Worm (Caenorhabditis elegans) whole organism, L1 larva: ENCODE results near the gene ZK402.5.

Source experiments
- C04F5.9 ChIP-seq: sonication (generic microtip); optimal IDR thresholded peaks from 2 replicates; lab custom pipeline; 2016; ENCODE audit warnings: missing genetic modification characterization, missing compliant biosample characterization
- C16A3.4 ChIP-seq: fragments of 150-350 bp; optimal IDR thresholded peaks from 2 replicates; lab custom pipeline; 2014; ENCODE audit warnings: missing biosample characterization, missing genetic modification characterization
- C34B4.2 ChIP-seq: sonication (generic microtip); optimal IDR thresholded peaks from 2 replicates; lab custom pipeline; 2017; ENCODE audit warnings: mild to moderate bottlenecking, missing genetic modification characterization, missing compliant biosample characterization
- aha-1 ChIP-seq: fragments of 150-350 bp; optimal IDR thresholded peaks from 2 replicates; lab custom pipeline; 2014; ENCODE audit warnings: missing biosample characterization, missing genetic modification characterization
- aly-2 ChIP-seq: fragments of 150-350 bp; optimal IDR thresholded peaks from 2 replicates; lab custom pipeline; 2014; ENCODE audit warnings: missing biosample characterization, missing genetic modification characterization
- blmp-1 ChIP-seq: fragments of 150-350 bp; optimal IDR thresholded peaks from 2 replicates; lab custom pipeline; 2014; ENCODE audit warnings: missing biosample characterization, missing genetic modification characterization
- ceh-8 ChIP-seq: fragments of 200-800 bp; sonication (Bioruptor generic); optimal IDR thresholded peaks from 2 replicates; lab custom pipeline; 2018; ENCODE audit warnings: mild to moderate bottlenecking, missing genetic modification characterization, moderate library complexity, missing compliant biosample characterization
- ceh-82 ChIP-seq, 3 experiments: fragments of 150-350 bp in 1 of 3; sonication (generic microtip) in 2 of 3; optimal IDR thresholded peaks; 2 replicates each; lab custom pipeline; 2014 to 2017; ENCODE audit warnings: missing biosample characterization in 3 of 3, missing genetic modification characterization in 3 of 3
- ceh-90 ChIP-seq: sonication (generic microtip); optimal IDR thresholded peaks from 2 replicates; lab custom pipeline; 2016; ENCODE audit warnings: missing genetic modification characterization, missing compliant biosample characterization
- efl-1 ChIP-seq, 4 experiments: fragments of 150-350 bp; optimal IDR thresholded peaks in 3 of 4; peaks in 1 of 4; 1 replicate in 1 of 4; 2 replicates in 3 of 4; lab custom pipeline; 2014; ENCODE audit warnings: missing biosample characterization in 2 of 4, missing genetic modification characterization in 2 of 4, missing genetic modification reagents in 2 of 4
- efl-3 ChIP-seq: fragments of 200-800 bp; sonication (Bioruptor generic); optimal IDR thresholded peaks from 2 replicates; lab custom pipeline; 2018; ENCODE audit warnings: mild to moderate bottlenecking, missing genetic modification characterization, missing compliant biosample characterization
- egl-27 ChIP-seq, 2 experiments: fragments of 150-350 bp in 1 of 2; sonication (generic microtip); optimal IDR thresholded peaks; 3 replicates each; lab custom pipeline; 2017 to 2018; ENCODE audit warnings: missing biosample characterization in 2 of 2, missing genetic modification characterization in 2 of 2, missing genetic modification reagents in 2 of 2
- fkh-8 ChIP-seq: sonication (generic microtip); optimal IDR thresholded peaks from 2 replicates; lab custom pipeline; 2016; ENCODE audit warnings: mild to moderate bottlenecking, missing genetic modification characterization, missing compliant biosample characterization
- fos-1 ChIP-seq: fragments of 150-350 bp; optimal IDR thresholded peaks from 2 replicates; lab custom pipeline; 2014; ENCODE audit warnings: missing biosample characterization, missing genetic modification characterization
- isw-1 ChIP-seq: fragments of 200-800 bp; sonication (Bioruptor generic); IDR thresholded peaks from 2 replicates; pipeline ENCODE4 v1.3.6; 2022; ENCODE audit warnings: missing genetic modification characterization, missing compliant biosample characterization
- jun-1 ChIP-seq: fragments of 150-350 bp; optimal IDR thresholded peaks from 2 replicates; lab custom pipeline; 2014; ENCODE audit warnings: missing biosample characterization, missing genetic modification reagents, missing genetic modification characterization
- lin-15B ChIP-seq: fragments of 150-350 bp; sonication (generic microtip); optimal IDR thresholded peaks from 3 replicates; lab custom pipeline; 2014; ENCODE audit warnings: missing biosample characterization, missing genetic modification characterization
- lin-35 ChIP-seq, 2 experiments: fragments of 150-350 bp; optimal IDR thresholded peaks; 2 replicates each; lab custom pipeline; 2014; ENCODE audit warnings: missing biosample characterization in 2 of 2, missing genetic modification characterization in 2 of 2, missing genetic modification reagents in 2 of 2
- lsy-2 ChIP-seq, 2 experiments: fragments of 150-350 bp; optimal IDR thresholded peaks; 2 replicates each; lab custom pipeline; 2014; ENCODE audit warnings: missing biosample characterization in 2 of 2, missing genetic modification characterization in 2 of 2
- mab-9 ChIP-seq: fragments of 200-800 bp; sonication (Bioruptor generic); IDR thresholded peaks from 2 replicates; pipeline ENCODE4 v1.3.6; 2022; ENCODE audit warnings: missing genetic modification reagents, missing genetic modification characterization, missing compliant biosample characterization
- mef-2 ChIP-seq: fragments of 150-350 bp; optimal IDR thresholded peaks from 2 replicates; lab custom pipeline; 2014; ENCODE audit warnings: missing biosample characterization, missing genetic modification characterization
- nhr-12 ChIP-seq: sonication (generic microtip); optimal IDR thresholded peaks from 2 replicates; lab custom pipeline; 2017; ENCODE audit warnings: missing biosample characterization, missing genetic modification characterization
- nhr-20 ChIP-seq: sonication (generic microtip); optimal IDR thresholded peaks from 2 replicates; lab custom pipeline; 2016; ENCODE audit warnings: mild to moderate bottlenecking, missing genetic modification characterization, missing compliant biosample characterization
- nhr-28 ChIP-seq: fragments of 150-350 bp; optimal IDR thresholded peaks from 2 replicates; lab custom pipeline; 2014; ENCODE audit warnings: missing biosample characterization, missing genetic modification characterization
- nhr-77 ChIP-seq: fragments of 150-350 bp; optimal IDR thresholded peaks from 2 replicates; lab custom pipeline; 2014; ENCODE audit warnings: missing biosample characterization, missing genetic modification characterization
- pag-3 ChIP-seq: sonication (generic microtip); optimal IDR thresholded peaks from 2 replicates; lab custom pipeline; 2017; ENCODE audit warnings: missing genetic modification characterization, mild to moderate bottlenecking, missing compliant biosample characterization, antibody characterized with exemption, borderline replicate concordance; ENCODE audit not compliant: insufficient read depth
- pax-3 ChIP-seq: fragments of 200-800 bp; sonication (Bioruptor generic); optimal IDR thresholded peaks from 2 replicates; lab custom pipeline; 2018; ENCODE audit warnings: mild to moderate bottlenecking, missing genetic modification characterization, moderate library complexity, missing compliant biosample characterization
- skn-1 ChIP-seq: fragments of 150-350 bp; optimal IDR thresholded peaks from 2 replicates; lab custom pipeline; 2014; ENCODE audit warnings: missing biosample characterization, missing genetic modification characterization
- sox-4 ChIP-seq: sonication (generic microtip); optimal IDR thresholded peaks from 2 replicates; lab custom pipeline; 2016; ENCODE audit warnings: missing genetic modification characterization, missing compliant biosample characterization
- sup-37 ChIP-seq: fragments of 200-800 bp; sonication (Bioruptor generic); optimal IDR thresholded peaks from 2 replicates; lab custom pipeline; 2018; ENCODE audit warnings: mild to moderate bottlenecking, missing genetic modification characterization, missing compliant biosample characterization
- swsn-7 ChIP-seq: sonication (generic microtip); optimal IDR thresholded peaks from 2 replicates; lab custom pipeline; 2016; ENCODE audit warnings: missing genetic modification characterization, missing compliant biosample characterization
- unc-130 ChIP-seq: fragments of 150-350 bp; optimal IDR thresholded peaks from 2 replicates; lab custom pipeline; 2017; ENCODE audit warnings: missing biosample characterization, missing genetic modification characterization, inconsistent platforms
- unc-30 ChIP-seq: sonication (generic microtip); optimal IDR thresholded peaks from 2 replicates; lab custom pipeline; 2017; ENCODE audit warnings: missing biosample characterization, missing genetic modification characterization
- unc-86 ChIP-seq: sonication (generic microtip); optimal IDR thresholded peaks from 2 replicates; lab custom pipeline; 2016; ENCODE audit warnings: missing genetic modification characterization, missing compliant biosample characterization
- unc-98 ChIP-seq: fragments of 200-800 bp; sonication (Bioruptor generic); IDR thresholded peaks from 2 replicates; pipeline ENCODE4 v1.3.6; 2022; ENCODE audit warnings: missing genetic modification characterization, missing compliant biosample characterization
- vab-15 ChIP-seq: sonication (generic microtip); optimal IDR thresholded peaks from 2 replicates; lab custom pipeline; 2017; ENCODE audit warnings: missing genotype, mild to moderate bottlenecking, missing genetic modification characterization, missing compliant biosample characterization
- xbp-1 ChIP-seq: sonication (generic microtip); optimal IDR thresholded peaks from 2 replicates; lab custom pipeline; 2016; ENCODE audit warnings: missing genetic modification characterization, missing compliant biosample characterization
- zip-4 ChIP-seq: fragments of 200-800 bp; sonication (Bioruptor generic); optimal IDR thresholded peaks from 2 replicates; lab custom pipeline; 2018; ENCODE audit warnings: mild to moderate bottlenecking, missing genetic modification characterization, moderate library complexity, missing compliant biosample characterization

The ZK402.5 gene

DNA sequence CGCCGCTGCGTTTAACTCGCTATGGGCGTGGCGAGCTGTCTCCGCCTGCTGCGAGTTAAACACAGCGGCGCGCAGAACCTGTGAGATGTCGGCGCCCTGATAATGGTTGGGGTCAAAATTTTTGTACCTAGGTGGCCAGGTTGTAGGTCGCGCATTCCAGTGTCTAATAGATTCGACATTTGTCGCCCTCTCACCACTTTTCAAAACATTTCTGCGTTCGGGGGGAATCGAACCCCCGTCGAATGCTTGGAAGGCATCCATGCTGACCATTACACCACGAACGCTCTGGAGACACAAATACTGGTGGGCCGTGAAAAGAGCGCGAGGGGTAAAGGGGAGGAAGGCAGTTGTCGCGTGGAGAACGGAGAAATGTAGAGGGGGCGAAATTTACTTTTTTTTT lies 21.8 kb downstream of the ZK402.5 start (continued):
- TF ChIP-seq pag-3: no peak
- TF ChIP-seq fos-1 (tag; lab: Kevin White, UChicago): peak; percentile 36
- no peak for TF ChIP-seq lin-15B
- no peak for TF ChIP-seq C34B4.2 (tag; lab: Kevin White, UChicago)
- no peak for TF ChIP-seq blmp-1 (tag; lab: Kevin White, UChicago)
- TF ChIP-seq C16A3.4 (tag; lab: Kevin White, UChicago): peak; percentile 9
- no peak for TF ChIP-seq ceh-90 (tag; lab: Kevin White, UChicago)
- no peak for TF ChIP-seq efl-3 (GFP tag; lab: Kevin White, UChicago)
- TF ChIP-seq C04F5.9 (tag; lab: Kevin White, UChicago): no peak
- no peak for TF ChIP-seq nhr-12 (tag; lab: Kevin White, UChicago)
- TF ChIP-seq isw-1: no peak
- peak; percentile 81 for TF ChIP-seq skn-1 (tag; lab: Kevin White, UChicago)
- peak; percentile 68 for TF ChIP-seq jun-1 (tag; lab: Kevin White, UChicago)
- peak; percentile 34 for TF ChIP-seq nhr-20 (tag; lab: Kevin White, UChicago)
- no peak for TF ChIP-seq pax-3 (tag; lab: Kevin White, UChicago)
- no peak for TF ChIP-seq vab-15
- peak; percentile 25 for TF ChIP-seq xbp-1 (tag; lab: Kevin White, UChicago)
- no peak for TF ChIP-seq mef-2 (tag; lab: Kevin White, UChicago)
- TF ChIP-seq lin-35 (GFP tag; optimal IDR thresholded peaks at IDR 0.05; lab: Kevin White, UChicago): peak in 1 of 2 experiments; percentile 62
- TF ChIP-seq unc-130: no peak
- TF ChIP-seq nhr-28 (tag; lab: Kevin White, UChicago): no peak
- TF ChIP-seq swsn-7 (tag; lab: Kevin White, UChicago): peak; percentile 33
- peak; percentile 60 for TF ChIP-seq fkh-8 (tag; lab: Kevin White, UChicago)
- no peak for TF ChIP-seq unc-98 (GFP tag; lab: Robert Waterston, UW)
- TF ChIP-seq ceh-82 (tag; optimal IDR thresholded peaks at IDR 0.05; lab: Kevin White, UChicago): peak; percentile 33 to 65 (median 58)
- TF ChIP-seq sox-4 (tag; lab: Kevin White, UChicago): no peak
- TF ChIP-seq zip-4 (GFP tag; lab: Kevin White, UChicago): no peak
- no peak for TF ChIP-seq sup-37 (GFP tag; lab: Kevin White, UChicago)
- TF ChIP-seq nhr-77 (tag; lab: Kevin White, UChicago): peak; percentile 32
- peak; percentile 17 for TF ChIP-seq unc-86 (tag; lab: Kevin White, UChicago)
- TF ChIP-seq aly-2 (tag; lab: Kevin White, UChicago): no peak
- peak; percentile 9 to 24 for TF ChIP-seq efl-1 (optimal IDR thresholded peaks at IDR 0.05; lab: Kevin White, UChicago)
- peak in 1 of 2 experiments; percentile 63 for TF ChIP-seq efl-1 (GFP tag; optimal IDR thresholded peaks at IDR 0.05 in 1 of 2; lab: Kevin White, UChicago)
- TF ChIP-seq egl-27 (tag; optimal IDR thresholded peaks at IDR 0.05; lab: Kevin White, UChicago): no peak
- TF ChIP-seq lsy-2 (tag; optimal IDR thresholded peaks at IDR 0.05; lab: Kevin White, UChicago): peak; percentile 32 to 39
- TF ChIP-seq aha-1 (tag; lab: Kevin White, UChicago): no peak
- TF ChIP-seq unc-30 (tag; lab: Kevin White, UChicago): no peak

DNA sequence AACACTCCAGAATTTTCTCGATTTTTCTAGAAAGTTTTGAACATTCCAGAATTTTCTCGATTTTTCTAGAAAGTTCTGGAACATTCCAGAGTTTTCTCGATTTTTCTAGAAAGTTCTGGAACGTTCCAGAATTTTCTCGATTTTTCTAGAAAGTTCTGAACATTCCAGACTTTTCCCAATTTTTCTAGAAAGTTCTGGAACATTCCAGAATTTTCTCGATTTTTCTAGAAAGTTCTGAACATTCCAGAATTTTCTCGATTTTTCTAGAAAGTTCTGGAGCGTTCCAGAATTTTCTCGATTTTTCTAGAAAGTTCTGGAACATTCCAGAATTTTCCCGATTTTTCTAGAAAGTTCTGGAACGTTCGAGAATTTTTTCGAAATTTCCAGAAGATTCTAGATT lies 26.1 kb downstream of the ZK402.5 start:
- TF ChIP-seq unc-98 (GFP tag; lab: Robert Waterston, UW): 0 out of 2 replicates have a peak, but pooled peaks have one; percentile 45
- TF ChIP-seq mab-9: 0 out of 2 replicates have a peak, but pooled peaks have one; percentile 14
- TF ChIP-seq, all 84 proteins: peak for 2; not testable (repeated sequence) for 82

DNA sequence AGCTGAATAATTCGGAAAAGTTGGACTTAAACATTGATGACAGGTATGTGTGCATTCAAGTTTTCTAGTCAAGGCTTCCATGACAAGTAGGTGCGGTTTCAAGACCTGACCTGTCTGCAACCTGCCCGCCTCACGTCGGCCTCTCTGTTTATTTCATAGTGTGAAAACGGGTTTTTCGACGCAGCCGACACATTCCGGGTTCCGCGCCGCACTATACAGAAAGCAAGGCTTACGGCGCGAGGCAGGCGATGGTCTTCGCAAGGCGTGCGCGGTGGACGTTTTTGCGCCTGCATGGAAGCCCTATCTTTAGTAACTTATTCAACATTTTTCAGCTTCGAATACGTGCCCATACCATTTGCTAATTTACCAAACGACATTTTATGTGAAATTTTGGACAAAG lies 28.7 kb downstream of the ZK402.5 start:
- TF ChIP-seq ceh-8 (GFP tag; lab: Kevin White, UChicago) (no peak), unc-98 (GFP tag; lab: Robert Waterston, UW) (no peak), xbp-1 (tag; lab: Kevin White, UChicago) (no peak)
- TF ChIP-seq, all 84 proteins: peak for 0
